Worm (Caenorhabditis elegans) whole organism, L1 larva: ENCODE results near the gene F44E2.8.

ENCODE experiments used
- C04F5.9 ChIP-seq: sonication (generic microtip); optimal IDR thresholded peaks from 2 replicates; lab custom pipeline; 2016; ENCODE audit warnings: missing genetic modification characterization, missing compliant biosample characterization
- C16A3.4 ChIP-seq: fragments of 150-350 bp; optimal IDR thresholded peaks from 2 replicates; lab custom pipeline; 2014; ENCODE audit warnings: missing biosample characterization, missing genetic modification characterization
- F16B12.6 ChIP-seq: fragments of 150-350 bp; optimal IDR thresholded peaks from 2 replicates; lab custom pipeline; 2014; ENCODE audit warnings: missing biosample characterization, missing genetic modification characterization
- Y116A8C.19 ChIP-seq: sonication (generic microtip); optimal IDR thresholded peaks from 2 replicates; lab custom pipeline; 2016; ENCODE audit warnings: missing compliant biosample characterization, missing genetic modification characterization, borderline replicate concordance
- aha-1 ChIP-seq: fragments of 150-350 bp; optimal IDR thresholded peaks from 2 replicates; lab custom pipeline; 2014; ENCODE audit warnings: missing biosample characterization, missing genetic modification characterization
- aly-2 ChIP-seq: fragments of 150-350 bp; optimal IDR thresholded peaks from 2 replicates; lab custom pipeline; 2014; ENCODE audit warnings: missing biosample characterization, missing genetic modification characterization
- blmp-1 ChIP-seq: fragments of 150-350 bp; optimal IDR thresholded peaks from 2 replicates; lab custom pipeline; 2014; ENCODE audit warnings: missing biosample characterization, missing genetic modification characterization
- ceh-63 ChIP-seq: fragments of 200-800 bp; sonication (Bioruptor generic); optimal IDR thresholded peaks from 2 replicates; lab custom pipeline; 2018; ENCODE audit warnings: mild to moderate bottlenecking, missing genetic modification characterization, missing compliant biosample characterization
- ceh-8 ChIP-seq: fragments of 200-800 bp; sonication (Bioruptor generic); optimal IDR thresholded peaks from 2 replicates; lab custom pipeline; 2018; ENCODE audit warnings: mild to moderate bottlenecking, missing genetic modification characterization, moderate library complexity, missing compliant biosample characterization
- ceh-88 ChIP-seq: fragments of 200-800 bp; sonication (Bioruptor generic); IDR thresholded peaks from 2 replicates; pipeline ENCODE4 v1.3.6; 2022; ENCODE audit warnings: missing genetic modification characterization, missing compliant biosample characterization
- ceh-90 ChIP-seq: sonication (generic microtip); optimal IDR thresholded peaks from 2 replicates; lab custom pipeline; 2016; ENCODE audit warnings: missing genetic modification characterization, missing compliant biosample characterization
- dsc-1 ChIP-seq: sonication (generic microtip); optimal IDR thresholded peaks from 2 replicates; lab custom pipeline; 2016; ENCODE audit warnings: mild to moderate bottlenecking, missing genetic modification characterization, missing compliant biosample characterization
- efl-1 ChIP-seq, 4 experiments: fragments of 150-350 bp; optimal IDR thresholded peaks in 3 of 4; peaks in 1 of 4; 1 replicate in 1 of 4; 2 replicates in 3 of 4; lab custom pipeline; 2014; ENCODE audit warnings: missing biosample characterization in 2 of 4, missing genetic modification characterization in 2 of 4, missing genetic modification reagents in 2 of 4
- efl-3 ChIP-seq: fragments of 200-800 bp; sonication (Bioruptor generic); optimal IDR thresholded peaks from 2 replicates; lab custom pipeline; 2018; ENCODE audit warnings: mild to moderate bottlenecking, missing genetic modification characterization, missing compliant biosample characterization
- egl-27 ChIP-seq, 2 experiments: fragments of 150-350 bp in 1 of 2; sonication (generic microtip); optimal IDR thresholded peaks; 3 replicates each; lab custom pipeline; 2017 to 2018; ENCODE audit warnings: missing biosample characterization in 2 of 2, missing genetic modification characterization in 2 of 2, missing genetic modification reagents in 2 of 2
- elt-3 ChIP-seq, 6 experiments: fragments of 150-350 bp in 1 of 6; sonication (generic microtip); optimal IDR thresholded peaks; 2 replicates each; lab custom pipeline; 2017 to 2018; ENCODE audit warnings: missing biosample characterization in 6 of 6, missing genetic modification characterization in 6 of 6, inconsistent platforms in 1 of 6
- ets-5 ChIP-seq: fragments of 200-800 bp; sonication (Bioruptor generic); IDR thresholded peaks from 2 replicates; pipeline ENCODE4 v1.3.6; 2022; ENCODE audit warnings: missing genetic modification characterization, missing compliant biosample characterization
- fkh-10 ChIP-seq: sonication (generic microtip); optimal IDR thresholded peaks from 2 replicates; lab custom pipeline; 2017; ENCODE audit warnings: missing biosample characterization, missing genetic modification reagents, missing genetic modification characterization
- fkh-4 ChIP-seq: sonication (generic microtip); optimal IDR thresholded peaks from 2 replicates; lab custom pipeline; 2016; ENCODE audit warnings: missing compliant biosample characterization, missing genetic modification characterization, borderline replicate concordance
- fkh-8 ChIP-seq: sonication (generic microtip); optimal IDR thresholded peaks from 2 replicates; lab custom pipeline; 2016; ENCODE audit warnings: mild to moderate bottlenecking, missing genetic modification characterization, missing compliant biosample characterization
- grh-1 ChIP-seq: fragments of 200-800 bp; sonication (Bioruptor generic); IDR thresholded peaks from 2 replicates; pipeline ENCODE4 v1.3.6; 2022; ENCODE audit warnings: missing genetic modification reagents, missing genetic modification characterization, missing compliant biosample characterization
- hlh-17 ChIP-seq: fragments of 200-800 bp; sonication (Bioruptor generic); optimal IDR thresholded peaks from 2 replicates; lab custom pipeline; 2018; ENCODE audit warnings: missing genetic modification characterization, mild to moderate bottlenecking, missing compliant biosample characterization, moderate library complexity, borderline replicate concordance
- hlh-4 ChIP-seq: sonication (generic microtip); optimal IDR thresholded peaks from 2 replicates; lab custom pipeline; 2016; ENCODE audit warnings: mild to moderate bottlenecking, missing genetic modification characterization, missing compliant biosample characterization
- irx-1 ChIP-seq: sonication (generic microtip); optimal IDR thresholded peaks from 2 replicates; lab custom pipeline; 2016; ENCODE audit warnings: missing genetic modification characterization, missing compliant biosample characterization
- jun-1 ChIP-seq: fragments of 150-350 bp; optimal IDR thresholded peaks from 2 replicates; lab custom pipeline; 2014; ENCODE audit warnings: missing biosample characterization, missing genetic modification reagents, missing genetic modification characterization
- lin-13 ChIP-seq: fragments of 150-350 bp; optimal IDR thresholded peaks from 2 replicates; lab custom pipeline; 2014; ENCODE audit warnings: missing biosample characterization, missing genetic modification reagents, missing genetic modification characterization
- lin-14 ChIP-seq: fragments of 200-800 bp; sonication (Bioruptor generic); optimal IDR thresholded peaks from 2 replicates; lab custom pipeline; 2018; ENCODE audit warnings: mild to moderate bottlenecking, missing genetic modification characterization, moderate library complexity, missing compliant biosample characterization
- lir-3 ChIP-seq: sonication (generic microtip); optimal IDR thresholded peaks from 2 replicates; lab custom pipeline; 2016; ENCODE audit warnings: mild to moderate bottlenecking, missing genetic modification characterization, moderate library complexity, missing compliant biosample characterization; ENCODE audit not compliant: poor library complexity
- mab-9 ChIP-seq: fragments of 200-800 bp; sonication (Bioruptor generic); IDR thresholded peaks from 2 replicates; pipeline ENCODE4 v1.3.6; 2022; ENCODE audit warnings: missing genetic modification reagents, missing genetic modification characterization, missing compliant biosample characterization
- mef-2 ChIP-seq: fragments of 150-350 bp; optimal IDR thresholded peaks from 2 replicates; lab custom pipeline; 2014; ENCODE audit warnings: missing biosample characterization, missing genetic modification characterization
- nhr-12 ChIP-seq: sonication (generic microtip); optimal IDR thresholded peaks from 2 replicates; lab custom pipeline; 2017; ENCODE audit warnings: missing biosample characterization, missing genetic modification characterization
- nhr-19 ChIP-seq: fragments of 200-800 bp; sonication (Bioruptor generic); conservative IDR thresholded peaks from 2 replicates; pipeline ENCODE4 v1.3.6; 2022; ENCODE audit warnings: missing genetic modification characterization, missing compliant biosample characterization
- nhr-28 ChIP-seq: fragments of 150-350 bp; optimal IDR thresholded peaks from 2 replicates; lab custom pipeline; 2014; ENCODE audit warnings: missing biosample characterization, missing genetic modification characterization
- nhr-47 ChIP-seq: sonication (generic microtip); optimal IDR thresholded peaks from 2 replicates; lab custom pipeline; 2016; ENCODE audit warnings: mild to moderate bottlenecking, missing genetic modification characterization, moderate library complexity, missing compliant biosample characterization
- nhr-71 ChIP-seq: sonication (generic microtip); optimal IDR thresholded peaks from 2 replicates; lab custom pipeline; 2016; ENCODE audit warnings: mild to moderate bottlenecking, missing genetic modification characterization, moderate library complexity, missing compliant biosample characterization
- nhr-77 ChIP-seq: fragments of 150-350 bp; optimal IDR thresholded peaks from 2 replicates; lab custom pipeline; 2014; ENCODE audit warnings: missing biosample characterization, missing genetic modification characterization
- nhr-84 ChIP-seq: sonication (generic microtip); optimal IDR thresholded peaks from 2 replicates; lab custom pipeline; 2017; ENCODE audit warnings: missing biosample characterization, missing genetic modification characterization
- nhr-85 ChIP-seq: sonication (generic microtip); peaks from one replicate; lab custom pipeline; 2016; ENCODE audit warnings: missing genetic modification characterization, inconsistent platforms, missing compliant biosample characterization
- pag-3 ChIP-seq: sonication (generic microtip); optimal IDR thresholded peaks from 2 replicates; lab custom pipeline; 2017; ENCODE audit warnings: missing genetic modification characterization, mild to moderate bottlenecking, missing compliant biosample characterization, antibody characterized with exemption, borderline replicate concordance; ENCODE audit not compliant: insufficient read depth
- pqm-1 ChIP-seq: sonication (generic microtip); optimal IDR thresholded peaks from 3 replicates; lab custom pipeline; 2017; ENCODE audit warnings: missing biosample characterization, missing genetic modification characterization
- sox-4 ChIP-seq: sonication (generic microtip); optimal IDR thresholded peaks from 2 replicates; lab custom pipeline; 2016; ENCODE audit warnings: missing genetic modification characterization, missing compliant biosample characterization
- tbx-2 ChIP-seq: sonication (generic microtip); optimal IDR thresholded peaks from 2 replicates; lab custom pipeline; 2016; ENCODE audit warnings: missing genetic modification characterization, missing compliant biosample characterization
- unc-62 ChIP-seq: fragments of 150-350 bp; optimal IDR thresholded peaks from 2 replicates; lab custom pipeline; 2014; ENCODE audit warnings: missing biosample characterization, missing genetic modification reagents, missing genetic modification characterization
- unc-86 ChIP-seq: sonication (generic microtip); optimal IDR thresholded peaks from 2 replicates; lab custom pipeline; 2016; ENCODE audit warnings: missing genetic modification characterization, missing compliant biosample characterization
- vab-15 ChIP-seq: sonication (generic microtip); optimal IDR thresholded peaks from 2 replicates; lab custom pipeline; 2017; ENCODE audit warnings: missing genotype, mild to moderate bottlenecking, missing genetic modification characterization, missing compliant biosample characterization
- xbp-1 ChIP-seq: sonication (generic microtip); optimal IDR thresholded peaks from 2 replicates; lab custom pipeline; 2016; ENCODE audit warnings: missing genetic modification characterization, missing compliant biosample characterization
- zag-1 ChIP-seq: fragments of 150-350 bp; optimal IDR thresholded peaks from 2 replicates; lab custom pipeline; 2014; ENCODE audit warnings: missing biosample characterization, missing genetic modification characterization
- zip-4 ChIP-seq: fragments of 200-800 bp; sonication (Bioruptor generic); optimal IDR thresholded peaks from 2 replicates; lab custom pipeline; 2018; ENCODE audit warnings: mild to moderate bottlenecking, missing genetic modification characterization, moderate library complexity, missing compliant biosample characterization
- ztf-11 ChIP-seq, 2 experiments: sonication (generic microtip); optimal IDR thresholded peaks; 2 replicates each; lab custom pipeline; 2016 to 2017; ENCODE audit warnings: missing genetic modification characterization in 2 of 2, missing biosample characterization in 1 of 2, missing compliant biosample characterization in 1 of 2
- ztf-4 ChIP-seq: fragments of 150-350 bp; optimal IDR thresholded peaks from 2 replicates; lab custom pipeline; 2014; ENCODE audit warnings: missing biosample characterization, missing genetic modification characterization

F44E2.8 gene

DNA sequence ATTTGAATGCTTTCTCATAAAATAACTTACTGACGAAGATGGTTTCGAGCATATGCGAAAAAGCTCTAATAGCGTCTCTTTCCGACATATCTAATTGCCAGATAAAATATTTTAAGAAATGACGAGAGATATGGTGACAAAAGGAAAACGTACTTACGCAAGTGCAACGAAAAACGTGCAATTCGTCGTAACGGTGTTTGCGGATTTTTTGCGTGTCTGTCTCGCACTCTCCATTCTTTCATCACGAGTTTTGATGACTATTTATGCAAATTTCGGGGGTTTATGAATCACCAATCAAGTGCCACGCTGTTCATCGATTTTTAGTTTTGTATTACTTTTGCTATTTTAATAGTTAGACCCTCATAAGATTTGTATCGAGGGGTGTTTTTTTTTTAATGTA lies 39.3 kb upstream of the F44E2.8 start, which contains the start of gene ZK637.14 (continued):
- TF ChIP-seq ceh-8: peak; percentile 3
- peak in 1 of 6 experiments; percentile 6 for TF ChIP-seq elt-3 (tag; optimal IDR thresholded peaks at IDR 0.05; lab: Kevin White, UChicago)
- TF ChIP-seq nhr-28: no peak
- peak; percentile 51 for TF ChIP-seq nhr-19 (GFP tag; lab: Robert Waterston, UW)
- TF ChIP-seq lin-14 (GFP tag; lab: Kevin White, UChicago): no peak
- no peak for TF ChIP-seq ceh-90 (tag; lab: Kevin White, UChicago)
- no peak for TF ChIP-seq grh-1 (GFP tag; lab: Robert Waterston, UW)
- TF ChIP-seq fkh-8 (tag; lab: Kevin White, UChicago): peak; percentile 60
- TF ChIP-seq irx-1 (tag; lab: Kevin White, UChicago): peak; percentile 1
- peak; percentile 41 for TF ChIP-seq C04F5.9 (tag; lab: Kevin White, UChicago)
- TF ChIP-seq blmp-1: no peak
- TF ChIP-seq hlh-4: no peak
- no peak for TF ChIP-seq ceh-88
- no peak for TF ChIP-seq ztf-11 (tag; optimal IDR thresholded peaks at IDR 0.05; lab: Kevin White, UChicago)
- TF ChIP-seq hlh-17 (GFP tag; lab: Kevin White, UChicago): no peak
- no peak for TF ChIP-seq aha-1 (tag; lab: Kevin White, UChicago)
- TF ChIP-seq ztf-4 (tag; lab: Kevin White, UChicago): no peak
- TF ChIP-seq dsc-1 (tag; lab: Kevin White, UChicago): peak; percentile 38
- TF ChIP-seq unc-62 (GFP tag; lab: Kevin White, UChicago): no peak
- no peak for TF ChIP-seq aly-2 (tag; lab: Kevin White, UChicago)
- TF ChIP-seq Y116A8C.19 (tag; lab: Kevin White, UChicago): no peak
- TF ChIP-seq mab-9: no peak
- no peak for TF ChIP-seq ets-5 (GFP tag; lab: Robert Waterston, UW)
- TF ChIP-seq efl-3 (GFP tag; lab: Kevin White, UChicago): no peak
- TF ChIP-seq zag-1 (tag; lab: Kevin White, UChicago): no peak
- no peak for TF ChIP-seq fkh-4 (tag; lab: Kevin White, UChicago)
- no peak for TF ChIP-seq zip-4 (GFP tag; lab: Kevin White, UChicago)
- no peak for TF ChIP-seq egl-27 (tag; optimal IDR thresholded peaks at IDR 0.05; lab: Kevin White, UChicago)
- TF ChIP-seq lin-13: no peak
- peak; percentile 91 for TF ChIP-seq F16B12.6 (tag; lab: Kevin White, UChicago)
- peak; percentile 48 for TF ChIP-seq jun-1 (tag; lab: Kevin White, UChicago)
- TF ChIP-seq nhr-47 (tag; lab: Kevin White, UChicago): peak; percentile 56
- no peak for TF ChIP-seq nhr-84 (tag; lab: Kevin White, UChicago)
- no peak for TF ChIP-seq pqm-1 (tag; lab: Kevin White, UChicago)
- peak; percentile 39 for TF ChIP-seq lir-3 (tag; lab: Kevin White, UChicago)
- TF ChIP-seq pag-3: no peak
- no peak for TF ChIP-seq nhr-85
- TF ChIP-seq C16A3.4 (tag; lab: Kevin White, UChicago): peak; percentile 38
- TF ChIP-seq ceh-63 (GFP tag; lab: Kevin White, UChicago): no peak
- peak; percentile 62 to 63 for TF ChIP-seq efl-1 (optimal IDR thresholded peaks at IDR 0.05; lab: Kevin White, UChicago)
- peak; percentile 66 to 96 for TF ChIP-seq efl-1 (GFP tag; optimal IDR thresholded peaks at IDR 0.05 in 1 of 2; lab: Kevin White, UChicago)
- TF ChIP-seq nhr-77: no peak
- no peak for TF ChIP-seq fkh-10 (GFP tag; lab: Kevin White, UChicago)
- TF ChIP-seq nhr-71: peak; percentile 67
- no peak for TF ChIP-seq sox-4 (tag; lab: Kevin White, UChicago)
- peak; percentile 33 for TF ChIP-seq xbp-1 (tag; lab: Kevin White, UChicago)
- TF ChIP-seq mef-2 (tag; lab: Kevin White, UChicago): no peak
- TF ChIP-seq unc-86 (tag; lab: Kevin White, UChicago): peak; percentile 32
- peak; percentile 20 for TF ChIP-seq tbx-2 (tag; lab: Kevin White, UChicago)
- no peak for TF ChIP-seq nhr-12 (tag; lab: Kevin White, UChicago)
- no peak for TF ChIP-seq vab-15 (tag; lab: Kevin White, UChicago)
